Fruit fly (Drosophila melanogaster) whole organism, prepupa: ENCODE data around the gene to.
A peak's percentile ranks its signal among the peaks of the same experiment; 100 is the strongest.

Source experiments
- Blimp-1 ChIP-seq: fragments of 200-800 bp; sonication (Bioruptor generic); optimal IDR thresholded peaks from 3 replicates; lab custom pipeline; 2017; ENCODE audit warnings: missing biosample characterization, missing genetic modification characterization, mild to moderate bottlenecking, moderate library complexity, missing genetic modification reagents
- CG10631 ChIP-seq: fragments of 200-800 bp; sonication (Bioruptor generic); optimal IDR thresholded peaks from 2 replicates; lab custom pipeline; 2016; ENCODE audit warnings: missing biosample characterization, missing genetic modification characterization
- CG10669 ChIP-seq: fragments of 200-800 bp; sonication (Bioruptor generic); optimal IDR thresholded peaks from 3 replicates; lab custom pipeline; 2018; ENCODE audit warnings: missing biosample characterization, mild to moderate bottlenecking, missing genetic modification characterization, moderate library complexity
- CG11294 ChIP-seq: fragments of 200-800 bp; sonication (Bioruptor generic); IDR thresholded peaks from 2 replicates; pipeline ENCODE4 v1.3.6; 2022; ENCODE audit warnings: missing biosample characterization, missing genetic modification characterization
- CG11762 ChIP-seq: fragments of 200-800 bp; sonication (Bioruptor generic); optimal IDR thresholded peaks from 3 replicates; lab custom pipeline; 2016; ENCODE audit warnings: missing biosample characterization, missing genetic modification characterization; ENCODE audit not compliant: insufficient read depth
- CG11902 ChIP-seq: fragments of 200-800 bp; sonication (Bioruptor generic); optimal IDR thresholded peaks from 3 replicates; lab custom pipeline; 2016; ENCODE audit warnings: missing biosample characterization, missing genetic modification characterization
- CG15336 ChIP-seq: fragments of 200-800 bp; sonication (Bioruptor generic); IDR thresholded peaks from 2 replicates; pipeline ENCODE4 v1.3.6; 2022; ENCODE audit warnings: missing biosample characterization, missing genetic modification characterization
- CG1621 ChIP-seq: fragments of 200-800 bp; sonication (Bioruptor generic); optimal IDR thresholded peaks from 3 replicates; lab custom pipeline; 2018; ENCODE audit warnings: missing biosample characterization, mild to moderate bottlenecking, missing genetic modification characterization
- CG16779 ChIP-seq: fragments of 200-800 bp; sonication (Bioruptor generic); optimal IDR thresholded peaks from 3 replicates; lab custom pipeline; 2017; ENCODE audit warnings: missing biosample characterization, mild to moderate bottlenecking, missing genetic modification characterization
- CG3032 ChIP-seq: fragments of 200-800 bp; optimal IDR thresholded peaks from 2 replicates; lab custom pipeline; 2019; ENCODE audit warnings: missing biosample characterization, mild to moderate bottlenecking, missing genetic modification characterization, moderate library complexity
- CG31627 ChIP-seq: fragments of 200-800 bp; sonication (Bioruptor generic); optimal IDR thresholded peaks from 3 replicates; lab custom pipeline; 2016; ENCODE audit warnings: missing biosample characterization, missing genetic modification characterization
- CG32006 ChIP-seq: fragments of 200-800 bp; sonication (Bioruptor generic); optimal IDR thresholded peaks from 3 replicates; lab custom pipeline; 2017; ENCODE audit warnings: missing biosample characterization, mild to moderate bottlenecking, missing genetic modification characterization
- CG3919 ChIP-seq: fragments of 200-800 bp; sonication (Bioruptor generic); optimal IDR thresholded peaks from 3 replicates; lab custom pipeline; 2016; ENCODE audit warnings: missing biosample characterization, missing genetic modification characterization
- CG4318 ChIP-seq: fragments of 200-800 bp; sonication (Bioruptor generic); optimal IDR thresholded peaks from 3 replicates; lab custom pipeline; 2017; ENCODE audit warnings: missing biosample characterization, mild to moderate bottlenecking, missing genetic modification characterization
- CG6276 ChIP-seq: fragments of 200-800 bp; sonication (Bioruptor generic); optimal IDR thresholded peaks from 2 replicates; lab custom pipeline; 2017; ENCODE audit warnings: missing biosample characterization, mild to moderate bottlenecking, missing genetic modification characterization
- CG6792 ChIP-seq: fragments of 200-800 bp; sonication (Bioruptor generic); optimal IDR thresholded peaks from 3 replicates; lab custom pipeline; 2016; ENCODE audit warnings: missing biosample characterization, missing genetic modification characterization
- CG6808 ChIP-seq: fragments of 200-800 bp; sonication (Bioruptor generic); optimal IDR thresholded peaks from 3 replicates; lab custom pipeline; 2017; ENCODE audit warnings: missing biosample characterization, missing genetic modification characterization, mild to moderate bottlenecking, moderate library complexity, missing genetic modification reagents
- CG6854 ChIP-seq: fragments of 200-800 bp; sonication (Bioruptor generic); optimal IDR thresholded peaks from 2 replicates; lab custom pipeline; 2017; ENCODE audit warnings: missing biosample characterization, mild to moderate bottlenecking, missing genetic modification characterization
- CG7368 ChIP-seq: fragments of 200-800 bp; sonication (Bioruptor generic); optimal IDR thresholded peaks from 3 replicates; lab custom pipeline; 2016; ENCODE audit warnings: missing biosample characterization, missing genetic modification characterization
- CG8632 ChIP-seq: fragments of 200-800 bp; sonication (Bioruptor generic); optimal IDR thresholded peaks from 3 replicates; lab custom pipeline; 2016; ENCODE audit warnings: missing biosample characterization, missing genetic modification characterization
- CG9139 ChIP-seq: fragments of 200-800 bp; sonication (Bioruptor generic); optimal IDR thresholded peaks from 3 replicates; lab custom pipeline; 2017; ENCODE audit warnings: missing biosample characterization, mild to moderate bottlenecking, missing genetic modification characterization
- Eip75B ChIP-seq: fragments of 200-800 bp; sonication (Bioruptor generic); optimal IDR thresholded peaks from 3 replicates; lab custom pipeline; 2016; ENCODE audit warnings: missing biosample characterization, missing genetic modification characterization
- Eip78C ChIP-seq: fragments of 200-800 bp; sonication (Bioruptor generic); peaks from one replicate; lab custom pipeline; 2016; ENCODE audit warnings: missing biosample characterization, missing genetic modification characterization
- Ets21C ChIP-seq: fragments of 200-800 bp; sonication (Bioruptor generic); optimal IDR thresholded peaks from 3 replicates; lab custom pipeline; 2016; ENCODE audit warnings: missing biosample characterization, missing genetic modification characterization
- Ets96B ChIP-seq: fragments of 200-800 bp; optimal IDR thresholded peaks from 2 replicates; lab custom pipeline; 2019; ENCODE audit warnings: missing biosample characterization, mild to moderate bottlenecking, missing genetic modification characterization, moderate library complexity
- Gug ChIP-seq: fragments of 200-800 bp; sonication (Bioruptor generic); IDR thresholded peaks from 2 replicates; pipeline ENCODE4 v1.3.6; 2022; ENCODE audit warnings: missing biosample characterization, missing genetic modification characterization
- Hr38 ChIP-seq: sonication (Bioruptor generic); optimal IDR thresholded peaks from 2 replicates; lab custom pipeline; 2016; ENCODE audit warnings: missing biosample characterization, missing genetic modification characterization
- Hr39 ChIP-seq: fragments of 200-800 bp; sonication (Bioruptor generic); optimal IDR thresholded peaks from 2 replicates; lab custom pipeline; 2016; ENCODE audit warnings: missing biosample characterization, missing genetic modification characterization
- Hr4 ChIP-seq: fragments of 200-800 bp; sonication (Bioruptor generic); optimal IDR thresholded peaks from 3 replicates; lab custom pipeline; 2016; ENCODE audit warnings: missing biosample characterization, missing genetic modification characterization
- Met ChIP-seq: fragments of 200-800 bp; sonication (Bioruptor generic); optimal IDR thresholded peaks from 3 replicates; lab custom pipeline; 2016; ENCODE audit warnings: missing biosample characterization, missing genetic modification characterization
- OdsH ChIP-seq: fragments of 200-800 bp; sonication (Bioruptor generic); optimal IDR thresholded peaks from 3 replicates; lab custom pipeline; 2016; ENCODE audit warnings: missing biosample characterization, missing genetic modification characterization
- Smox ChIP-seq: fragments of 200-800 bp; sonication (Bioruptor generic); optimal IDR thresholded peaks from 3 replicates; lab custom pipeline; 2016; ENCODE audit warnings: missing biosample characterization, missing genetic modification characterization
- Sox102F ChIP-seq: fragments of 200-800 bp; sonication (Bioruptor generic); optimal IDR thresholded peaks from 2 replicates; lab custom pipeline; 2016; ENCODE audit warnings: missing biosample characterization, mild to moderate bottlenecking, missing genetic modification characterization
- Sox14 ChIP-seq: fragments of 200-800 bp; sonication (Bioruptor generic); optimal IDR thresholded peaks from 3 replicates; lab custom pipeline; 2016; ENCODE audit warnings: missing biosample characterization, missing genetic modification characterization
- achi ChIP-seq: fragments of 200-800 bp; sonication (Bioruptor generic); optimal IDR thresholded peaks from 3 replicates; lab custom pipeline; 2016; ENCODE audit warnings: missing biosample characterization, missing genetic modification characterization
- acj6 ChIP-seq: fragments of 200-800 bp; sonication (Bioruptor generic); optimal IDR thresholded peaks from 3 replicates; lab custom pipeline; 2016; ENCODE audit warnings: missing biosample characterization, missing genetic modification characterization
- cyc ChIP-seq: fragments of 200-800 bp; sonication (Bioruptor generic); optimal IDR thresholded peaks from 3 replicates; lab custom pipeline; 2016; ENCODE audit warnings: missing biosample characterization, missing genetic modification characterization
- dac ChIP-seq: fragments of 200-800 bp; sonication (Bioruptor generic); optimal IDR thresholded peaks from 2 replicates; lab custom pipeline; 2017; ENCODE audit warnings: missing biosample characterization, mild to moderate bottlenecking, missing genetic modification characterization
- dsx ChIP-seq: fragments of 200-800 bp; optimal IDR thresholded peaks from 3 replicates; lab custom pipeline; 2019; ENCODE audit warnings: missing biosample characterization, mild to moderate bottlenecking, missing genetic modification characterization, moderate library complexity; ENCODE audit not compliant: poor library complexity, severe bottlenecking
- eg ChIP-seq: fragments of 200-800 bp; sonication (Bioruptor generic); IDR thresholded peaks from 3 replicates; pipeline ENCODE4 v1.3.6; 2022; ENCODE audit warnings: missing biosample characterization, missing genetic modification characterization
- esn ChIP-seq: fragments of 200-800 bp; sonication (Bioruptor generic); optimal IDR thresholded peaks from 2 replicates; lab custom pipeline; 2016; ENCODE audit warnings: missing biosample characterization, mild to moderate bottlenecking, missing genetic modification characterization, moderate library complexity
- fd85E ChIP-seq: fragments of 200-800 bp; sonication (Bioruptor generic); optimal IDR thresholded peaks from 3 replicates; lab custom pipeline; 2016; ENCODE audit warnings: missing biosample characterization, missing genetic modification characterization
- fkh ChIP-seq: fragments of 200-800 bp; sonication (Bioruptor generic); optimal IDR thresholded peaks from 3 replicates; lab custom pipeline; 2017; ENCODE audit warnings: missing biosample characterization, mild to moderate bottlenecking, missing genetic modification characterization, moderate library complexity
- lz ChIP-seq: fragments of 200-800 bp; sonication (Bioruptor generic); optimal IDR thresholded peaks from 3 replicates; lab custom pipeline; 2016; ENCODE audit warnings: missing biosample characterization, missing genetic modification characterization
- net ChIP-seq: fragments of 200-800 bp; sonication (Bioruptor generic); optimal IDR thresholded peaks from 3 replicates; lab custom pipeline; 2016; ENCODE audit warnings: missing biosample characterization, missing genetic modification characterization
- pdm3 ChIP-seq: fragments of 200-800 bp; sonication (Bioruptor generic); optimal IDR thresholded peaks from 3 replicates; lab custom pipeline; 2016; ENCODE audit warnings: missing biosample characterization, missing genetic modification characterization
- spab ChIP-seq: fragments of 200-800 bp; sonication (Bioruptor generic); optimal IDR thresholded peaks from 2 replicates; lab custom pipeline; 2017; ENCODE audit warnings: missing biosample characterization, mild to moderate bottlenecking, missing genetic modification characterization, missing genetic modification reagents
- ss ChIP-seq, 2 experiments: fragments of 200-800 bp; sonication (Bioruptor generic); optimal IDR thresholded peaks; 2 replicates in 1 of 2; 3 replicates in 1 of 2; lab custom pipeline; 2017 to 2018; ENCODE audit warnings: mild to moderate bottlenecking in 2 of 2, missing biosample characterization in 2 of 2, missing genetic modification characterization in 2 of 2, moderate library complexity in 1 of 2
- svp ChIP-seq: fragments of 200-800 bp; sonication (Bioruptor generic); peaks from one replicate; lab custom pipeline; 2016; ENCODE audit warnings: missing biosample characterization, missing genetic modification characterization
- topi ChIP-seq: fragments of 200-800 bp; sonication (Bioruptor generic); optimal IDR thresholded peaks from 3 replicates; lab custom pipeline; 2016; ENCODE audit warnings: missing biosample characterization, missing genetic modification characterization
- vri ChIP-seq: fragments of 200-800 bp; sonication (Bioruptor generic); optimal IDR thresholded peaks from 3 replicates; lab custom pipeline; 2016; ENCODE audit warnings: missing biosample characterization, mild to moderate bottlenecking, missing genetic modification characterization

The to gene

DNA sequence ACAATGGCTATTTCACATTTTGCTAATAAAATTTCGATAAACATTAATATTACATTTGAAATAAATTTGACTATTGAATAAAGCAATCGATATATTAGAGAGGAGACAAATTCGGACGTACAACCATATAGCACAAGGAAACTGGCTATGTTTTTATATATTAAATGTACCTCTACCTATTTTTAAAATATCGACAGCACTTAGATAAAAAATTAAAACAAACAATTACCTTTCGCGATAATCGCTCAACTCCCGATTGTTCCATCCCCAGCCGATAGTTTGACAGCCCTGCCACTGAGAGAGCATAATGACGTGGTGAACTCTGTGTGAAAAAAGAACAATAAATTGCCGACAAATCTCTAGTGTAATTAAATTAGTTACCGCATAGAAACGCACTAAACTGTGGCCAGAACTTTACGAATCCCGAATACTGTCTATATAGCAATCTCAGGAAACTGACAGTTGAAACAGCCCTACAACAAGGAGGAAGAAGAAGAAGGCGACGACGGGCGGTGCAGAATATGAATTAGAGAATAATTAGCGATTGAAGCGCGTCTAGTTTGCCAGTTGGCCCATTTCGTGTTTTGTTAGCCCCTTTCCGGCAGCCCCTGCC, 18.8 kb downstream of the to start, which contains the start of gene CG11857:
Gene CG11857 (plus strand): TSS at position 271 of the 613 bp plus-strand sequence.
- TF ChIP-seq Hr4 (GFP tag; lab: Kevin White, UChicago) (peak; percentile 97), Sox102F (GFP tag; lab: Kevin White, UChicago) (no peak), esn (GFP tag; lab: Kevin White, UChicago) (peak; percentile 98), Blimp-1 (peak; percentile 86), fkh (GFP tag; lab: Kevin White, UChicago) (peak; percentile 86), svp (GFP tag; lab: Kevin White, UChicago) (peak; percentile 99), Met (peak; percentile 97), CG10669 (GFP tag; lab: Kevin White, UChicago) (peak; percentile 94), achi (GFP tag; lab: Kevin White, UChicago) (peak; percentile 97), eg (GFP tag; lab: Robert Waterston, UW) (peak; percentile 98), CG31627 (peak; percentile 98), Hr38 (peak; percentile 82), pdm3 (GFP tag; lab: Kevin White, UChicago) (peak; percentile 97), lz (peak; percentile 98), Smox (peak; percentile 97), CG6276 (GFP tag; lab: Kevin White, UChicago) (no peak), cyc (GFP tag; lab: Kevin White, UChicago) (peak; percentile 97), topi (peak; percentile 97), CG11294 (GFP tag; lab: Robert Waterston, UW) (peak; percentile 97), Gug (GFP tag; lab: Robert Waterston, UW) (peak; percentile 98), acj6 (peak; percentile 97), OdsH (GFP tag; lab: Kevin White, UChicago) (peak; percentile 97), CG1621 (tag; lab: Kevin White, UChicago) (peak; percentile 93), CG7368 (GFP tag; lab: Kevin White, UChicago) (peak; percentile 93), fd85E (GFP tag; lab: Kevin White, UChicago) (no peak), CG10631 (GFP tag; lab: Kevin White, UChicago) (peak; percentile 98), Ets96B (tag; lab: Kevin White, UChicago) (peak; percentile 94), spab (GFP tag; lab: Kevin White, UChicago) (no peak), CG16779 (tag; lab: Kevin White, UChicago) (no peak), CG8632 (GFP tag; lab: Kevin White, UChicago) (peak; percentile 92), Eip75B (GFP tag; lab: Kevin White, UChicago) (peak; percentile 95), CG6792 (GFP tag; lab: Kevin White, UChicago) (peak; percentile 94), Hr39 (GFP tag; lab: Kevin White, UChicago) (peak; percentile 98), Ets21C (GFP tag; lab: Kevin White, UChicago) (peak; percentile 97), CG3919 (GFP tag; lab: Kevin White, UChicago) (peak; percentile 96), ss (GFP tag; optimal IDR thresholded peaks at IDR 0.05; lab: Kevin White, UChicago) (peak in 1 of 2 experiments; percentile 91), CG3032 (peak; percentile 98), CG9139 (GFP tag; lab: Kevin White, UChicago) (no peak), Eip78C (GFP tag; lab: Kevin White, UChicago) (peak; percentile 98), CG4318 (GFP tag; lab: Kevin White, UChicago) (no peak), dac (GFP tag; lab: Kevin White, UChicago) (peak; percentile 94), CG11762 (GFP tag; lab: Kevin White, UChicago) (peak; percentile 90), dsx (GFP tag; lab: Kevin White, UChicago) (peak; percentile 91), CG6854 (GFP tag; lab: Kevin White, UChicago) (peak; percentile 76), CG32006 (GFP tag; lab: Kevin White, UChicago) (peak; percentile 96), net (GFP tag; lab: Kevin White, UChicago) (peak; percentile 94), Sox14 (GFP tag; lab: Kevin White, UChicago) (peak; percentile 97), CG15336 (GFP tag; lab: Robert Waterston, UW) (peak; percentile 93), CG6808 (GFP tag; lab: Kevin White, UChicago) (no peak), CG11902 (peak; percentile 96), vri (GFP tag; lab: Kevin White, UChicago) (peak; percentile 94)
